Worm (Caenorhabditis elegans) whole organism, late embryonic: ENCODE results near the gene K12D12.4.

Source experiments
- ets-4 ChIP-seq: sonication (generic microtip); optimal IDR thresholded peaks from 2 replicates; lab custom pipeline; 2016; ENCODE audit warnings: missing genetic modification characterization, missing compliant biosample characterization
- madf-2 ChIP-seq: sonication (generic microtip); optimal IDR thresholded peaks from 2 replicates; lab custom pipeline; 2017; ENCODE audit warnings: missing genetic modification characterization, missing compliant biosample characterization

DNA sequence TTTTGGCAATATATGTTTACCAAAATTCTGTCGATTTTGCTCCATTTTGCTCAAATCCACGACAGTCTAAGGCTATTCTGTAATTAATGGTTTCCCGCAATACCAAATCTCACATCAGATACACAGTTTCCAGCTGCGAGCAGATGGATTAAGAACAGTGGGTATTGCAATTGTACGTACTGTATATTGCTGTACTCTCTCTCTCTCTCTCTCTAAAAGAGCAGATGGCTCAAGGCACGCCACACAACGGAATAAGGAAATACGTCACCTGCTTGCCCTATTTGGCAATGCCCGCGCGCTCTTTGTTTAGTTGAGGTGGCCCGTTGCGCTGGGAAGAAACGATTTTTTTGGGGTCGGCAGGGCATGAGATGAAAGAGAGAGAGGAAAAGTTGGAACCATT lies 25.1 kb upstream of the K12D12.4 start:
- TF ChIP-seq madf-2 (tag; lab: Kevin White, UChicago) (no peak), ets-4 (no peak)
